Fruit fly (Drosophila melanogaster) S2 (cell line): ENCODE measurements around the gene CG12065.

Experiments
- CG8478 ChIP-seq: fragments of >200 bp; optimal IDR thresholded peaks from 2 replicates; lab custom pipeline; 2018
- CTCF ChIP-seq, 2 experiments: fragments of >200 bp; optimal IDR thresholded peaks; 2 replicates each; lab custom pipeline; 2018

DNA sequence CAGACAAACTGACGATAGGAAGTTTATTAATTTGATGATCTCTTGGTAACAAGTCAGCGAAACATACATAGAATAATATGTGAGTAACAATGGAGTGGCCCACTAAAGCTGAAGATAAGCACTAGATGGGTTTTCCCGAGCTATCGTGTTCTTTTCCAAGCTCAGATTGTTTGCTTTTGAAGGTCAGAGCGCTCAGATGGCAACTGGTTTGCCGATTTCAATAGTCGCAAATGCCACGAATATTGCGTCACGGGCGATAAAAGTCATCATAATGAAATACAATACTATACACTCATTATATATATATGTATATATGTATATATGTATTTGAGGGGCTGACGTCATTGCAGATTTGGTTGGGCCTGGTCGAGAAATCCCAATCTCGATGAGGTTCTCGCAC lies 5.8 kb downstream of the CG12065 start:
- TF ChIP-seq CG8478 (lab: Kevin White, UChicago) (no peak), CTCF (optimal IDR thresholded peaks at IDR 0.05; lab: Kevin White, UChicago) (no peak)
